Worm (Caenorhabditis elegans): ENCODE data around the gene msp-113.

DNA sequence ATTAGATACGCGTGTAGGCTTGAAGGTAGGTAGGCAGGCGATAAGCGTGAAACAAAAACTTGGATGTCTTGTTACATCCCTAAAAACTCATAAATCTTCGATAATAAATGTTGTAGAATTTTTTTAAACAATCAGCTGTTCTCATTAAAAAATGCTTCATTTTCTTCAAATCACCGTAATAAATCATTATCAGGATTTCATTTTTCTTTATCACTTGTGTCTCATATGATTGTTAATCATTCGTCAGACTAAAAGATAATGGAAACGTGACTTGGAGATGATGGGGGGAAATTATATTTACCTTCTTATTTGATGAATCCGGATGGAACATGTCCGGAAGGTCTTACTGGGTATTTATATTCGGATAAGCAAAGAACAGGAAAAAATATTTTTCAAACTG is 35.7 kb downstream of the msp-113 start:
- TF ChIP-seq M03D4.4 (tag; optimal IDR thresholded peaks at IDR 0.05) (no peak), unc-62 (GFP tag; optimal IDR thresholded peaks at IDR 0.05) (no peak), pha-4 (tag; optimal IDR thresholded peaks at IDR 0.05) (no peak), ces-1 (GFP tag; optimal IDR thresholded peaks at IDR 0.05) (no peak), elt-3 (tag; optimal IDR thresholded peaks at IDR 0.05) (no peak), snpc-4 (tag; optimal IDR thresholded peaks at IDR 0.05) (no peak), nhr-76 (tag; optimal IDR thresholded peaks at IDR 0.05) (no peak)

All from whole organism, mixed stage, embryonic.